Worm (Caenorhabditis elegans): ENCODE data around the gene T05A8.3.
A peak's percentile ranks its signal among the peaks of the same experiment; 100 is the strongest.

The T05A8.3 gene

DNA sequence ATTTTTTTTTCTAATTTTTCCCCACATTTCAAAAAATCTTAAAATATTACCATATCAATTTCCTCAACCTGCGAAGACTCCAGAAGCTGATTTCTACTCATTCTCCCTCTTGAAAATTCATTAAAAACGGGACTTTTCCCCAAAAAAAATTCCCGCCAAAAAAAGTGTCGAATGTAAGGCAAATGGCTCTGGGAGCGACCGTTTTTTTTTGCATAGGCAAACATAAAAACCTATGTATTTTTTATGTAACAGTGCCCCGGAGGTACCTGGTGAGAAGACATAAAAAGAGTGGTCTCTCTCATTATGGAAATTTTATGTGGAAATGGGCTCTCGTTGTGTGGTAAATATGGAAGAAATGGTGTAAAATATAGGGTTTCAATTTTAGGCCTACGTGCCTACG lies 33.0 kb downstream of the T05A8.3 start, which contains the start of gene ceh-87:
ceh-87 (minus strand) TSS at position 101 of the 400 bp plus-strand sequence.
- no peak for TF ChIP-seq egl-27 (tag; optimal IDR thresholded peaks at IDR 0.05)
- no peak for TF ChIP-seq hlh-4 (tag; optimal IDR thresholded peaks at IDR 0.05)
- TF ChIP-seq aha-1 (tag; optimal IDR thresholded peaks at IDR 0.05), result no peak
- TF ChIP-seq lin-14 (GFP tag; optimal IDR thresholded peaks at IDR 0.05), result no peak
- no peak for TF ChIP-seq mdl-1 (tag; optimal IDR thresholded peaks at IDR 0.05)
- TF ChIP-seq nhr-84 (tag; optimal IDR thresholded peaks at IDR 0.05), result no peak
- TF ChIP-seq fkh-4 (tag; optimal IDR thresholded peaks at IDR 0.05; ENCODE audit: borderline replicate concordance), result no peak
- no peak for TF ChIP-seq pax-3 (tag; optimal IDR thresholded peaks at IDR 0.05)
- TF ChIP-seq swsn-7 (tag; optimal IDR thresholded peaks at IDR 0.05), result no peak
- no peak for TF ChIP-seq fkh-10 (GFP tag; optimal IDR thresholded peaks at IDR 0.05)
- TF ChIP-seq isw-1 (GFP tag; IDR thresholded peaks at IDR 0.05), result no peak
- TF ChIP-seq C34B4.2 (tag; optimal IDR thresholded peaks at IDR 0.05), result no peak
- TF ChIP-seq unc-98 (GFP tag; IDR thresholded peaks at IDR 0.05), result no peak

DNA sequence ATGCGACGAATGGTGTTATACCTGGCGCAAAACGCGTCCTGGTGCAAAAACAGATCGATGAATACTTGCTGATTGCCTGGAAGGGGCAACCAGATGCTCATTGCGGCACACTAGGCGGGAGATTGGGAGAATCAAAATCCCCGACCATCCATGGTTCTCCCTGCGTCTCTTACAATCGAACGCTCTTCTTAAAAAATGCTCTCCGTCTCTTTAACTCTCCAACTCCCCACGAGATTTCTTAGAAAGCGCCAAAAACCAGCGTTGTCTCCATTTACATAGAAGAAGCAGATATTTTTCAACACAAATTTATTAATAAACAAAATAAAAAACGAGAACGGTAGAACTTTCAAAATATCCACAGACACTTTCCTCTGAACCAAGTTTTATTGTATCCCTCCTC lies 36.1 kb downstream of the T05A8.3 start, which contains the start of gene F34D6.1:
F34D6.1 (minus strand) TSS at position 101 of the 400 bp plus-strand sequence.
- TF ChIP-seq efl-1 (optimal IDR thresholded peaks at IDR 0.05) (no peak), efl-1 (GFP tag; optimal IDR thresholded peaks at IDR 0.05 in 1 of 2) (no peak), nhr-237 (tag; optimal IDR thresholded peaks at IDR 0.05) (no peak), lin-39 (tag; optimal IDR thresholded peaks at IDR 0.05) (no peak), xbp-1 (tag; optimal IDR thresholded peaks at IDR 0.05) (no peak), unc-98 (GFP tag; IDR thresholded peaks at IDR 0.05) (no peak), fkh-4 (tag; optimal IDR thresholded peaks at IDR 0.05; ENCODE audit: borderline replicate concordance) (no peak), sptf-1 (tag; optimal IDR thresholded peaks at IDR 0.05) (no peak), vab-15 (tag; optimal IDR thresholded peaks at IDR 0.05) (no peak), nhr-71 (tag; optimal IDR thresholded peaks at IDR 0.05) (no peak), nhr-85 (tag) (no peak), unc-130 (tag; optimal IDR thresholded peaks at IDR 0.05) (no peak), efl-3 (GFP tag; optimal IDR thresholded peaks at IDR 0.05) (no peak), elt-2 (tag; optimal IDR thresholded peaks at IDR 0.05) (no peak), pqm-1 (tag; optimal IDR thresholded peaks at IDR 0.05) (no peak), sox-4 (tag; optimal IDR thresholded peaks at IDR 0.05) (no peak), mdl-1 (tag; optimal IDR thresholded peaks at IDR 0.05) (no peak), snu-23 (GFP tag; optimal IDR thresholded peaks at IDR 0.05) (no peak), jun-1 (tag; optimal IDR thresholded peaks at IDR 0.05) (no peak), ceh-82 (tag; optimal IDR thresholded peaks at IDR 0.05) (no peak)

DNA sequence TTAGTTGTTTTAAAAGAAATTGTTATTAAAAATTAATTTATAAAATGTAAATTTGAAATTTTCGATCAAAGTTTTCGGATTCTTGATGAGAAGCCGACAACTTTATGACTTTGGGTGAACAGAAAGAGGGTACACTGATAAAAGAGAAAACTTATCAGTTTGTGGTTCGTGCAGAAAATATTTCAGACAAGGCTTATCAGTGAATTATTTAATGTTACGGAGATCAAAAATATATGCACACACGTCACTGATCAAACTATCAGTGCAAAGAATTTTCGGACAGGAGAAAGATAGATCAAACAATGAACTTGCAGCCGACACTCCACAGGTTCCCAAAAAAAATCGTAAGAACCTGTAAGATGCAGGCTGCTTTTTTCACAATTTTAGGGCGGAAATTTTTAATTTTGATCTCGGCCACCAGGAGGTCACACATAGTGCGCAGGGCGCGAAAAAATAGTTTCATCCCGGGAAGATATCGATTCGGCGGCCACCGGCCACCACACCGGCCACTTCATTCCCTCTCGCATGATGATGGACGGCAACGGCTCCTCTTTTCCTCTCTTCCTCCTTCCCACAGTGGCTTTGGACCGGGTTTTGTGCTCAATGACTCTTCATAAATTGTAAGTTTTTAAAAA lies 39.6 kb downstream of the T05A8.3 start, which contains the start of gene F22E5.17:
F22E5.17 (plus strand) TSS at position 508 of the 635 bp plus-strand sequence.
- TF ChIP-seq sox-4 (tag; optimal IDR thresholded peaks at IDR 0.05) (no peak), nhr-12 (tag; optimal IDR thresholded peaks at IDR 0.05) (no peak), ceh-90 (tag; optimal IDR thresholded peaks at IDR 0.05) (no peak), skn-1 (tag; optimal IDR thresholded peaks at IDR 0.05) (no peak), jun-1 (tag; optimal IDR thresholded peaks at IDR 0.05) (no peak), snu-23 (GFP tag; optimal IDR thresholded peaks at IDR 0.05) (no peak), lin-13 (GFP tag; optimal IDR thresholded peaks at IDR 0.05) (no peak), rnt-1 (tag; optimal IDR thresholded peaks at IDR 0.05) (no peak), elt-2 (tag; optimal IDR thresholded peaks at IDR 0.05) (peak; percentile 93), dsc-1 (tag; optimal IDR thresholded peaks at IDR 0.05) (no peak), tlp-1 (tag; optimal IDR thresholded peaks at IDR 0.05) (peak; percentile 76), lin-35 (GFP tag; optimal IDR thresholded peaks at IDR 0.05) (peak in 1 of 2 experiments; percentile 10), pqm-1 (tag; optimal IDR thresholded peaks at IDR 0.05) (peak; percentile 69), zip-4 (GFP tag; optimal IDR thresholded peaks at IDR 0.05) (no peak), unc-130 (tag; optimal IDR thresholded peaks at IDR 0.05) (no peak), fos-1 (tag; optimal IDR thresholded peaks at IDR 0.05) (no peak), unc-86 (tag; optimal IDR thresholded peaks at IDR 0.05) (no peak), irx-1 (tag; optimal IDR thresholded peaks at IDR 0.05) (no peak), fkh-10 (GFP tag; optimal IDR thresholded peaks at IDR 0.05) (no peak), hlh-17 (GFP tag; optimal IDR thresholded peaks at IDR 0.05; ENCODE audit: borderline replicate concordance) (no peak), Y116A8C.19 (tag; optimal IDR thresholded peaks at IDR 0.05; ENCODE audit: borderline replicate concordance) (no peak), F16B12.6 (tag; optimal IDR thresholded peaks at IDR 0.05) (no peak), lin-14 (GFP tag; optimal IDR thresholded peaks at IDR 0.05) (no peak), swsn-7 (tag; optimal IDR thresholded peaks at IDR 0.05) (no peak), ceh-88 (GFP tag; IDR thresholded peaks at IDR 0.05) (no peak), sptf-1 (tag; optimal IDR thresholded peaks at IDR 0.05) (no peak)

Measured in whole organism, L1 larva.